Fruit fly (Drosophila melanogaster) whole organism, wandering third instar larva: ENCODE measurements around the gene CG43867.

ENCODE experiments used
- CG32264 ChIP-seq: fragments of 200-800 bp; sonication (Bioruptor generic); optimal IDR thresholded peaks from 2 replicates; lab custom pipeline; 2016; ENCODE audit warnings: missing biosample characterization, missing genetic modification characterization
- CrebA ChIP-seq: fragments of 200-800 bp; sonication (Bioruptor generic); optimal IDR thresholded peaks from 2 replicates; lab custom pipeline; 2016; ENCODE audit warnings: missing biosample characterization, mild to moderate bottlenecking, missing genetic modification characterization, borderline replicate concordance
- Dfd ChIP-seq: fragments of >200 bp; optimal IDR thresholded peaks from 2 replicates; lab custom pipeline; 2017; ENCODE audit warnings: missing biosample characterization, missing genetic modification characterization
- GATAd ChIP-seq: sonication (Bioruptor generic); optimal IDR thresholded peaks from 2 replicates; lab custom pipeline; 2016; ENCODE audit warnings: missing biosample characterization, missing genetic modification characterization
- HLH106 ChIP-seq: fragments of 200-800 bp; optimal IDR thresholded peaks from 3 replicates; lab custom pipeline; 2019; ENCODE audit warnings: missing biosample characterization, mild to moderate bottlenecking, missing genetic modification characterization, moderate library complexity
- Hr78 ChIP-seq: fragments of >200 bp; optimal IDR thresholded peaks from 2 replicates; lab custom pipeline; 2017; ENCODE audit warnings: missing biosample characterization, missing genetic modification characterization
- Jra ChIP-seq: sonication (Bioruptor generic); optimal IDR thresholded peaks from 2 replicates; lab custom pipeline; 2016; ENCODE audit warnings: missing biosample characterization, missing genetic modification characterization
- N ChIP-seq: fragments of >200 bp; optimal IDR thresholded peaks from 2 replicates; lab custom pipeline; 2018; ENCODE audit warnings: missing biosample characterization, missing external identifiers, missing genetic modification characterization
- Vsx2 ChIP-seq: fragments of 200-300, 225-300 bp; sonication (Bioruptor generic); optimal IDR thresholded peaks from 2 replicates; lab custom pipeline; 2018; ENCODE audit warnings: missing biosample characterization, missing genetic modification characterization; ENCODE audit not compliant: partially characterized antibody
- dsf ChIP-seq: sonication (Bioruptor generic); optimal IDR thresholded peaks from 2 replicates; lab custom pipeline; 2016; ENCODE audit warnings: missing biosample characterization, missing genetic modification characterization, borderline replicate concordance
- psq ChIP-seq: fragments of 200-800 bp; sonication (Bioruptor generic); optimal IDR thresholded peaks from 3 replicates; lab custom pipeline; 2017; ENCODE audit warnings: missing biosample characterization, mild to moderate bottlenecking, missing genetic modification characterization, moderate library complexity
- sage ChIP-seq: fragments of 200-800 bp; sonication (Bioruptor generic); optimal IDR thresholded peaks from 2 replicates; lab custom pipeline; 2016; ENCODE audit warnings: missing biosample characterization, mild to moderate bottlenecking, missing genetic modification characterization

- TF ChIP-seq Dfd (GFP tag; lab: Kevin White, UChicago), result no peak
- no peak for TF ChIP-seq dsf (GFP tag; lab: Kevin White, UChicago)
- no peak for TF ChIP-seq sage (GFP tag; lab: Kevin White, UChicago)
- no peak for TF ChIP-seq HLH106
- no peak for TF ChIP-seq CG32264 (GFP tag; lab: Kevin White, UChicago)
- no peak for TF ChIP-seq Vsx2 (GFP tag; lab: Kevin White, UChicago)
- no peak for TF ChIP-seq N (GFP tag; lab: Kevin White, UChicago)
- no peak for TF ChIP-seq Hr78
- no peak for TF ChIP-seq CrebA (GFP tag; lab: Kevin White, UChicago)
- TF ChIP-seq Jra (GFP tag; lab: Kevin White, UChicago), result no peak
- TF ChIP-seq psq (GFP tag; lab: Kevin White, UChicago), result no peak
- TF ChIP-seq GATAd (GFP tag; lab: Kevin White, UChicago), result no peak
Measured at dm6 chrX:930048-930800, 2.4 kb upstream of the CG43867 start, which contains the start of gene CG3708.
